Fruit fly (Drosophila melanogaster): ENCODE results near the gene EMC2B.

Gene EMC2B

dm6 chr3R:16986181-16987074 is 5.2 kb downstream of the EMC2B start (continued):
- no peak for TF ChIP-seq hbn (GFP tag; IDR thresholded peaks at IDR 0.05; ENCODE audit: partially characterized antibody)
- peak; percentile 86 for TF ChIP-seq CG13123 (GFP tag; optimal IDR thresholded peaks at IDR 0.05)
- peak; percentile 25 for TF ChIP-seq CG6254 (GFP tag; optimal IDR thresholded peaks at IDR 0.05)
- peak; percentile 87 for TF ChIP-seq disco-r (GFP tag; optimal IDR thresholded peaks at IDR 0.05)
- TF ChIP-seq Sox102F (GFP tag; optimal IDR thresholded peaks at IDR 0.05) = peak; percentile 78
- peak; percentile 77 for TF ChIP-seq Hmx (GFP tag; optimal IDR thresholded peaks at IDR 0.05)
- no peak for TF ChIP-seq CG2202 (tag; optimal IDR thresholded peaks at IDR 0.05)
- TF ChIP-seq CG17802 (tag; optimal IDR thresholded peaks at IDR 0.05) = peak; percentile 54
- peak; percentile 94 for TF ChIP-seq shn (GFP tag; optimal IDR thresholded peaks at IDR 0.05)
- TF ChIP-seq CG11723 (GFP tag; optimal IDR thresholded peaks at IDR 0.05) = peak; percentile 91
- peak; percentile 91 for TF ChIP-seq Oli (tag; optimal IDR thresholded peaks at IDR 0.05)
- TF ChIP-seq dm (GFP tag; optimal IDR thresholded peaks at IDR 0.05) = peak; percentile 81
- peak; percentile 62 for TF ChIP-seq Nf-YB (GFP tag; optimal IDR thresholded peaks at IDR 0.05)
- peak; percentile 38 for TF ChIP-seq MESR4 (GFP tag; optimal IDR thresholded peaks at IDR 0.05)
- TF ChIP-seq CG6765 (GFP tag; optimal IDR thresholded peaks at IDR 0.05) = peak; percentile 88
- no peak for TF ChIP-seq Elba2 (GFP tag; optimal IDR thresholded peaks at IDR 0.05)
- peak; percentile 94 for TF ChIP-seq CG12155 (GFP tag; optimal IDR thresholded peaks at IDR 0.05)
- peak; percentile 52 for TF ChIP-seq CG6654 (GFP tag; optimal IDR thresholded peaks at IDR 0.05)
- peak in 1 of 2 experiments; percentile 87 for TF ChIP-seq Eip74EF (GFP tag; optimal IDR thresholded peaks at IDR 0.05)
- peak; percentile 98 for TF ChIP-seq mirr (GFP tag; optimal IDR thresholded peaks at IDR 0.05)
- peak; percentile 90 for TF ChIP-seq C15 (GFP tag; IDR thresholded peaks at IDR 0.05)
- peak; percentile 92 for TF ChIP-seq ara (GFP tag; IDR thresholded peaks at IDR 0.05)
- TF ChIP-seq chinmo (GFP tag; IDR thresholded peaks at IDR 0.05; ENCODE audit: partially characterized antibody) = 0 out of 4 replicates have a peak, but pooled peaks have one; percentile 49
- peak; percentile 92 for TF ChIP-seq NfI (GFP tag; optimal IDR thresholded peaks at IDR 0.05)
- TF ChIP-seq esg (GFP tag; conservative IDR thresholded peaks at IDR 0.05) = peak; percentile 97
- TF ChIP-seq vnd (GFP tag; IDR thresholded peaks at IDR 0.05; ENCODE audit: partially characterized antibody) = peak; percentile 55; the same call in 2 of the 3 replicates
- no peak for TF ChIP-seq tna (GFP tag; IDR thresholded peaks at IDR 0.05; ENCODE audit: partially characterized antibody)
- peak; percentile 25 for TF ChIP-seq Asciz (GFP tag; optimal IDR thresholded peaks at IDR 0.05)
- peak; percentile 98 for TF ChIP-seq Antp (GFP tag; optimal IDR thresholded peaks at IDR 0.05)
- peak; percentile 97 for TF ChIP-seq B-H2 (GFP tag; optimal IDR thresholded peaks at IDR 0.05)
- TF ChIP-seq eve (GFP tag; optimal IDR thresholded peaks at IDR 0.05) = peak in 1 of 2 experiments; percentile 83
- peak; percentile 84 for TF ChIP-seq Bdp1 (GFP tag; optimal IDR thresholded peaks at IDR 0.05)
- peak; percentile 86 for TF ChIP-seq CG17568 (GFP tag; optimal IDR thresholded peaks at IDR 0.05)
- TF ChIP-seq CG13624 (GFP tag; optimal IDR thresholded peaks at IDR 0.05) = peak; percentile 97
- TF ChIP-seq CG16863 (GFP tag; optimal IDR thresholded peaks at IDR 0.05) = peak; percentile 89
- no peak for TF ChIP-seq Scr (GFP tag; IDR thresholded peaks at IDR 0.05; ENCODE audit: partially characterized antibody)
- peak; percentile 72 for TF ChIP-seq nom (GFP tag; optimal IDR thresholded peaks at IDR 0.05)
- TF ChIP-seq CG32767 (GFP tag; IDR thresholded peaks at IDR 0.05) = peak; percentile 93
- TF ChIP-seq aop (GFP tag; IDR thresholded peaks at IDR 0.05) = peak; percentile 91
- peak; percentile 50; the same call in 1 of the 2 replicates for TF ChIP-seq Dref (GFP tag; IDR thresholded peaks at IDR 0.05)
- peak; percentile 63 for TF ChIP-seq CG4360 (GFP tag; IDR thresholded peaks at IDR 0.05)
- TF ChIP-seq CG34422 (GFP tag; IDR thresholded peaks at IDR 0.05) = peak; percentile 97
- peak; percentile 93 for TF ChIP-seq pum (GFP tag; optimal IDR thresholded peaks at IDR 0.05)
- TF ChIP-seq nau (GFP tag; optimal IDR thresholded peaks at IDR 0.05) = peak; percentile 77
- peak; percentile 90 for TF ChIP-seq Lim3 (GFP tag; IDR thresholded peaks at IDR 0.05)
- peak; percentile 95 for TF ChIP-seq Meics (GFP tag; optimal IDR thresholded peaks at IDR 0.05)
- peak; percentile 94 for TF ChIP-seq Abd-B (GFP tag; optimal IDR thresholded peaks at IDR 0.05)
